Worm (Caenorhabditis elegans): Measurements from ENCODE around the gene F14H8.2.

ce11 chrV:15060595-15060994 lies 40.5 kb upstream of the F14H8.2 start:
- no peak for TF ChIP-seq ztf-4 (tag; optimal IDR thresholded peaks at IDR 0.05)
- no peak for TF ChIP-seq fos-1 (tag; optimal IDR thresholded peaks at IDR 0.05)
- TF ChIP-seq nfya-1 (tag; optimal IDR thresholded peaks at IDR 0.05; ENCODE audit: insufficient read depth): no peak
